Fruit fly (Drosophila melanogaster): ENCODE data around the gene Faf2.

Faf2 gene

dm6 chr2L:18708239-18708891 is at the start of gene Faf2, which contains the start of gene Grip71 (continued):
- TF ChIP-seq CG2120 (GFP tag; optimal IDR thresholded peaks at IDR 0.05) (peak; percentile 94), Rfx (GFP tag; IDR thresholded peaks at IDR 0.05) (peak; percentile 97), mam (GFP tag; optimal IDR thresholded peaks at IDR 0.05) (peak; percentile 93), row (GFP tag; IDR thresholded peaks at IDR 0.05) (peak; percentile 97), zen (tag; optimal IDR thresholded peaks at IDR 0.05) (peak; percentile 94), lbe (GFP tag; optimal IDR thresholded peaks at IDR 0.05) (peak; percentile 62), CG7928 (GFP tag; optimal IDR thresholded peaks at IDR 0.05) (peak; percentile 69), CG13424 (tag; optimal IDR thresholded peaks at IDR 0.05) (peak; percentile 91), MTF-1 (GFP tag; optimal IDR thresholded peaks at IDR 0.05; ENCODE audit: borderline replicate concordance) (peak; percentile 53), CG18764 (GFP tag; optimal IDR thresholded peaks at IDR 0.05) (peak; percentile 93), Dbx (GFP tag; IDR thresholded peaks at IDR 0.05) (peak; percentile 95), CG6175 (GFP tag; IDR thresholded peaks at IDR 0.05) (peak; percentile 84), CG3995 (GFP tag; optimal IDR thresholded peaks at IDR 0.05) (peak; percentile 62), pum (GFP tag; optimal IDR thresholded peaks at IDR 0.05) (peak; percentile 94), CoRest (tag; optimal IDR thresholded peaks at IDR 0.05) (peak; percentile 96), CG17385 (GFP tag; optimal IDR thresholded peaks at IDR 0.05) (peak; percentile 98), zfh2 (GFP tag; optimal IDR thresholded peaks at IDR 0.05) (peak; percentile 90), CG17802 (tag; optimal IDR thresholded peaks at IDR 0.05) (peak; percentile 94), NC2α (GFP tag; optimal IDR thresholded peaks at IDR 0.05) (peak; percentile 32), dpn (GFP tag; optimal IDR thresholded peaks at IDR 0.05) (peak; percentile 87 to 92), Poxn (GFP tag; IDR thresholded peaks at IDR 0.05) (peak; percentile 84), wdn (GFP tag; IDR thresholded peaks at IDR 0.05) (peak; percentile 93), CG3838 (GFP tag; optimal IDR thresholded peaks at IDR 0.05) (peak; percentile 71), CG10979 (tag; optimal IDR thresholded peaks at IDR 0.05) (peak; percentile 80), Xrp1 (GFP tag; IDR thresholded peaks at IDR 0.05) (peak; percentile 94), Taf1 (GFP tag; IDR thresholded peaks at IDR 0.05) (peak; percentile 79), CG17359 (tag; optimal IDR thresholded peaks at IDR 0.05) (peak; percentile 92), gfzf (GFP tag; optimal IDR thresholded peaks at IDR 0.05) (peak; percentile 86), NfI (GFP tag; optimal IDR thresholded peaks at IDR 0.05) (peak; percentile 92), scrt (GFP tag; optimal IDR thresholded peaks at IDR 0.05) (peak; percentile 68), ham (GFP tag; IDR thresholded peaks at IDR 0.05) (peak; percentile 82), CG8089 (GFP tag; optimal IDR thresholded peaks at IDR 0.05) (peak; percentile 33), HLH4C (GFP tag; IDR thresholded peaks at IDR 0.05; ENCODE audit: partially characterized antibody) (0 out of 3 replicates have a peak, but pooled peaks have one; percentile 31), slou (GFP tag; optimal IDR thresholded peaks at IDR 0.05) (peak; percentile 89), Hr39 (optimal IDR thresholded peaks at IDR 0.05) (no peak), eve (GFP tag; optimal IDR thresholded peaks at IDR 0.05) (no peak), sqz (GFP tag; optimal IDR thresholded peaks at IDR 0.05) (no peak), hbn (GFP tag; IDR thresholded peaks at IDR 0.05; ENCODE audit: partially characterized antibody) (peak; percentile 32; the same call in 1 of the 2 replicates), CG14860 (GFP tag; IDR thresholded peaks at IDR 0.05; ENCODE audit: partially characterized antibody) (no peak), CG1529 (GFP tag; optimal IDR thresholded peaks at IDR 0.05) (peak; percentile 58)

- peak; percentile 5; the same call in 1 of the 2 replicates for TF ChIP-seq Dref (GFP tag; IDR thresholded peaks at IDR 0.05)
- TF ChIP-seq otp (GFP tag; IDR thresholded peaks at IDR 0.05) = 0 out of 3 replicates have a peak, but pooled peaks have one; percentile 38
- peak; percentile 73 for TF ChIP-seq Adf1 (GFP tag; IDR thresholded peaks at IDR 0.05)
- TF ChIP-seq CG11696 (GFP tag; IDR thresholded peaks at IDR 0.05) = no peak
- no peak for TF ChIP-seq insv (GFP tag; optimal IDR thresholded peaks at IDR 0.05)
- 0 out of 4 replicates have a peak, but pooled peaks have one; percentile 50 for TF ChIP-seq chinmo (GFP tag; IDR thresholded peaks at IDR 0.05; ENCODE audit: partially characterized antibody)
- TF ChIP-seq Deaf1 (tag; optimal IDR thresholded peaks at IDR 0.05) = peak; percentile 38
- 0 out of 2 replicates have a peak, but pooled peaks have one; percentile 15 for TF ChIP-seq CG9215 (GFP tag; IDR thresholded peaks at IDR 0.05)
- no peak for TF ChIP-seq Bgb (GFP tag; IDR thresholded peaks at IDR 0.05; ENCODE audit: partially characterized antibody)
- peak in 1 of 2 experiments; percentile 9 for TF ChIP-seq Trl (optimal IDR thresholded peaks at IDR 0.05)
- TF ChIP-seq Trl (GFP tag; optimal IDR thresholded peaks at IDR 0.05) = no peak
- no peak for TF ChIP-seq HmgD (GFP tag; optimal IDR thresholded peaks at IDR 0.05)
- no peak for TF ChIP-seq CG30403 (GFP tag; optimal IDR thresholded peaks at IDR 0.05)
Measured at dm6 chr2L:18753242-18753641, 44.8 kb upstream of the Faf2 start.
